Worm (Caenorhabditis elegans): ENCODE measurements around the gene M163.11.

The M163.11 gene

DNA sequence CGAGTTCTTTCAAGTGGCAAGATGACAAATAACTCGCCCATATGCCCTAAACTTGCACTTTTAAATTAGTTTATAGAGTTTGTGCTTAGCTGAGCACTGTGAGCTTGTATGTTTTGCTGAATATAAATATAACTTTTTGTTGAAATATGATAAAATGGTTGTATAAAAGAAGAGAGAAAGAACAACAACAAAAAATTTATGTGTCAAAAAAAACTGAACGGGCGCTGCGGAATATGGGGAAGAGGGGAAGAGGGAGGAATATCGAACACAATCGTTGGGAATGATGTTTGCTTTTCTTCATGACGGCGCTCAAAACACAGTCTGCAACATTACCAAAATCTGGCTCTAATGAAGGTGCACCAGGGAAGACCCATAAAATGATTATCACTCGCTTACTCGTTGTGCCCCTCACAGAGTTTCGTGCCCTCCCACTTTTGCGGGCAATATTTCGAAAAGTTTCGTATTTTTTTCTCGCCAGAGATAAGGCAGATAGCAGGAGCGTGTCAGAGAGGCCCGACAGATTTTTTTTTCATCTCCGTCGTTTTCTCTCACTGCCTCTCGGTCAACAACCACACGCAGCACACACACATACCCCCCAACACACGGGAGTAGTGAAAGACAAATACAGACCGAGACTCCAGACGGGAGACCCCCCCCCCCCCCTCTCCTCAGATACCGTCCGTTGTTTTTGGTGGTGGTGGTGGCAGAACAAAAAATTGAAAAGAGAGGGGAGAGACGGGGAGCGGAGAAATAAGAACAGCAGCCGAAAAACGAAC is 26.6 kb downstream of the M163.11 start (continued):
- TF ChIP-seq elt-2 (tag; optimal IDR thresholded peaks at IDR 0.05) (peak; percentile 94), nhr-77 (tag; optimal IDR thresholded peaks at IDR 0.05) (peak; percentile 56), snpc-4 (tag; optimal IDR thresholded peaks at IDR 0.05) (no peak), tbx-2 (tag; optimal IDR thresholded peaks at IDR 0.05) (no peak), jun-1 (tag; optimal IDR thresholded peaks at IDR 0.05) (peak; percentile 66), nhr-23 (tag; optimal IDR thresholded peaks at IDR 0.05) (no peak), ceh-16 (tag; optimal IDR thresholded peaks at IDR 0.05) (no peak), mdl-1 (tag; optimal IDR thresholded peaks at IDR 0.05) (peak; percentile 30), ceh-9 (tag; optimal IDR thresholded peaks at IDR 0.05) (no peak), elt-1 (tag; optimal IDR thresholded peaks at IDR 0.05) (no peak), pha-4 (tag; optimal IDR thresholded peaks at IDR 0.05) (peak; percentile 94), fos-1 (tag; optimal IDR thresholded peaks at IDR 0.05) (no peak), fkh-2 (tag; optimal IDR thresholded peaks at IDR 0.05) (no peak), elt-3 (tag; optimal IDR thresholded peaks at IDR 0.05) (peak in 2 of 3 experiments; percentile 28 to 70), nhr-25 (tag; optimal IDR thresholded peaks at IDR 0.05) (no peak), nhr-237 (tag; optimal IDR thresholded peaks at IDR 0.05) (no peak), mml-1 (tag; optimal IDR thresholded peaks at IDR 0.05) (no peak), fkh-10 (GFP tag; optimal IDR thresholded peaks at IDR 0.05) (no peak), skn-1 (tag; optimal IDR thresholded peaks at IDR 0.05) (no peak), nhr-67 (tag; optimal IDR thresholded peaks at IDR 0.05) (no peak), daf-12 (tag; optimal IDR thresholded peaks at IDR 0.05) (no peak)

DNA sequence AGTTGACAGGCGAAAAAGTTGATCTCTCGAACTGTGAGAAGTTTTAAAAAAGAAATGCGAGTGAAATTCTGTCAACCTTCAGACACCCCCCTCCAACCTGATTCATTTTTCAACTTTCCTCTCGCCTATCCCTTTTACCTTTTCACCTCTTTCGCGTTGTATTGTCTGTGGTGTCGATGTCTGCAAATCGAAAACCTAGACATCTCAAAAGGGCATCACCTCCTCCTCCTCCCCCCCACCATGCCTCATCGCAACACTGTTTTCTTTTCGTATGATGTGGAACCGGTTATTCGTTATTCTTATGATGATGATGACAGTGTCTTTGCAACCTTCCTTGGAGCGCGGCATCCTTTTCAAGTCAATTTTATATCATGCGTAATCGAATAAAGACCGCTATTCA is 28.8 kb downstream of the M163.11 start:
- TF ChIP-seq ceh-28 (tag; optimal IDR thresholded peaks at IDR 0.05): no peak
- no peak for TF ChIP-seq hmg-11 (tag; optimal IDR thresholded peaks at IDR 0.05)
- peak; percentile 42 for TF ChIP-seq nhr-23 (tag; optimal IDR thresholded peaks at IDR 0.05)
- TF ChIP-seq ztf-4 (tag; optimal IDR thresholded peaks at IDR 0.05): no peak
- TF ChIP-seq nhr-25 (tag; optimal IDR thresholded peaks at IDR 0.05): peak; percentile 98
- no peak for TF ChIP-seq mdl-1 (tag; optimal IDR thresholded peaks at IDR 0.05)
- no peak for TF ChIP-seq ama-1 (optimal IDR thresholded peaks at IDR 0.05)
- TF ChIP-seq nhr-43 (tag; optimal IDR thresholded peaks at IDR 0.05; ENCODE audit: poor library complexity, severe bottlenecking): peak; percentile 77
- TF ChIP-seq nhr-76 (tag; optimal IDR thresholded peaks at IDR 0.05): no peak
- no peak for TF ChIP-seq ceh-82 (tag; optimal IDR thresholded peaks at IDR 0.05)
- TF ChIP-seq egl-27 (tag; optimal IDR thresholded peaks at IDR 0.05): peak; percentile 8
- TF ChIP-seq pha-4 (tag; optimal IDR thresholded peaks at IDR 0.05): no peak
- no peak for TF ChIP-seq daf-12 (tag; optimal IDR thresholded peaks at IDR 0.05)
- TF ChIP-seq aly-2 (tag; optimal IDR thresholded peaks at IDR 0.05): no peak
- no peak for TF ChIP-seq snpc-4 (tag; optimal IDR thresholded peaks at IDR 0.05)
- no peak for TF ChIP-seq mml-1 (tag; optimal IDR thresholded peaks at IDR 0.05)
- TF ChIP-seq R02D3.7 (tag; optimal IDR thresholded peaks at IDR 0.05): no peak
- peak; percentile 79 for TF ChIP-seq elt-1 (tag; optimal IDR thresholded peaks at IDR 0.05)
- TF ChIP-seq nhr-11 (tag; optimal IDR thresholded peaks at IDR 0.05): no peak
- no peak for TF ChIP-seq fkh-10 (GFP tag; optimal IDR thresholded peaks at IDR 0.05)
- TF ChIP-seq lsy-12 (tag; optimal IDR thresholded peaks at IDR 0.05): no peak
- no peak for TF ChIP-seq nfya-1 (tag; optimal IDR thresholded peaks at IDR 0.05; ENCODE audit: insufficient read depth)
- TF ChIP-seq skn-1 (tag; optimal IDR thresholded peaks at IDR 0.05): no peak
- TF ChIP-seq lin-39 (tag; optimal IDR thresholded peaks at IDR 0.05): no peak
- no peak for TF ChIP-seq nhr-77 (tag; optimal IDR thresholded peaks at IDR 0.05)
- TF ChIP-seq unc-62 (GFP tag; optimal IDR thresholded peaks at IDR 0.05): peak; percentile 38
- no peak for TF ChIP-seq tbx-2 (tag; optimal IDR thresholded peaks at IDR 0.05)
- no peak for TF ChIP-seq eor-1 (tag; optimal IDR thresholded peaks at IDR 0.05)
- no peak for TF ChIP-seq nhr-237 (tag; optimal IDR thresholded peaks at IDR 0.05)
- no peak for TF ChIP-seq fkh-2 (tag; optimal IDR thresholded peaks at IDR 0.05)
- no peak for TF ChIP-seq nhr-12 (tag; optimal IDR thresholded peaks at IDR 0.05)
- TF ChIP-seq ceh-9 (tag; optimal IDR thresholded peaks at IDR 0.05): no peak
- TF ChIP-seq elt-3 (tag; optimal IDR thresholded peaks at IDR 0.05): peak in 1 of 3 experiments; percentile 35

ce11 chrX:14508823-14509259 is 29.7 kb downstream of the M163.11 start:
- peak; percentile 34 for TF ChIP-seq egl-5 (tag; optimal IDR thresholded peaks at IDR 0.05)
- peak; percentile 45 for TF ChIP-seq nfya-1 (tag; optimal IDR thresholded peaks at IDR 0.05; ENCODE audit: insufficient read depth)
- no peak for TF ChIP-seq jun-1 (tag; optimal IDR thresholded peaks at IDR 0.05)
- TF ChIP-seq nhr-25 (tag; optimal IDR thresholded peaks at IDR 0.05): peak; percentile 82
- TF ChIP-seq nhr-67 (tag; optimal IDR thresholded peaks at IDR 0.05): no peak
- no peak for TF ChIP-seq nhr-76 (tag; optimal IDR thresholded peaks at IDR 0.05)
- no peak for TF ChIP-seq tbx-2 (tag; optimal IDR thresholded peaks at IDR 0.05)
- TF ChIP-seq ceh-9 (tag; optimal IDR thresholded peaks at IDR 0.05): no peak
- no peak for TF ChIP-seq unc-39 (tag; optimal IDR thresholded peaks at IDR 0.05)
- TF ChIP-seq eor-1 (tag; optimal IDR thresholded peaks at IDR 0.05): no peak
- TF ChIP-seq ZK546.5 (tag; optimal IDR thresholded peaks at IDR 0.05): no peak
- TF ChIP-seq pha-4 (tag; optimal IDR thresholded peaks at IDR 0.05): no peak
- no peak for TF ChIP-seq nhr-77 (tag; optimal IDR thresholded peaks at IDR 0.05)
- no peak for TF ChIP-seq ceh-82 (tag; optimal IDR thresholded peaks at IDR 0.05)
- peak; percentile 91 for TF ChIP-seq unc-62 (GFP tag; optimal IDR thresholded peaks at IDR 0.05)
- no peak for TF ChIP-seq nhr-12 (tag; optimal IDR thresholded peaks at IDR 0.05)
- TF ChIP-seq elt-1 (tag; optimal IDR thresholded peaks at IDR 0.05): peak; percentile 89
- TF ChIP-seq ztf-4 (tag; optimal IDR thresholded peaks at IDR 0.05): no peak
- peak; percentile 12 for TF ChIP-seq lin-15B (tag; optimal IDR thresholded peaks at IDR 0.05)
- peak; percentile 59 for TF ChIP-seq nhr-11 (tag; optimal IDR thresholded peaks at IDR 0.05)
- peak; percentile 45 to 69 (median 60) for TF ChIP-seq elt-3 (tag; optimal IDR thresholded peaks at IDR 0.05)
- no peak for TF ChIP-seq mml-1 (tag; optimal IDR thresholded peaks at IDR 0.05)
- TF ChIP-seq aly-2 (tag; optimal IDR thresholded peaks at IDR 0.05): no peak
- TF ChIP-seq elt-2 (tag; optimal IDR thresholded peaks at IDR 0.05): peak; percentile 13
- TF ChIP-seq pqm-1 (tag; optimal IDR thresholded peaks at IDR 0.05): no peak
- peak; percentile 62 for TF ChIP-seq ceh-28 (tag; optimal IDR thresholded peaks at IDR 0.05)
- no peak for TF ChIP-seq daf-12 (tag; optimal IDR thresholded peaks at IDR 0.05)
- no peak for TF ChIP-seq ztf-11 (tag; optimal IDR thresholded peaks at IDR 0.05)
- TF ChIP-seq hmg-11 (tag; optimal IDR thresholded peaks at IDR 0.05): no peak
